Worm (Caenorhabditis elegans): ENCODE results near the gene osm-12.

DNA sequence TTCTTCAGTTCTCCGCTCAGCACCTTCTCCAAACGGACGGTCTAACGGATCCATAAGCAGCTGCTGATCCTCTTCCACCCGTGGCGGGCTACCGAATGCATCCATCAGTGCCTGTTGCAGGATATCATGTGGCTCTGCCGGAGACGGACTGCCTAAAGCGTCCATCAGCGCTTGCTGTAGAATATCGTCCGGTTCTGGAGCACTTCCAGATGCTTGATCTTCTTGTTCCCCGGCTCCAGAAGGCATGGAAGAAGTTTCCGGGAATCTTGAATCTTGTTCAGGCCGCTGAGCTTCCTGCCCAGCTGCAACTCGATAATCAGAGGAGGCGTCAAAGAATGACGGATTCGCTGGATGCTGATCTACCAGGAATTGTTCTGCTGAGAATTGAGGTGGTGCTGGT lies 2.9 kb upstream of the osm-12 start:
- TF ChIP-seq lin-15B (tag; optimal IDR thresholded peaks at IDR 0.05) (no peak), lin-13 (GFP tag; optimal IDR thresholded peaks at IDR 0.05) (no peak), pha-4 (GFP tag; IDR thresholded peaks at IDR 0.05) (no peak), pha-4 (tag; optimal IDR thresholded peaks at IDR 0.05) (no peak), egl-27 (tag; optimal IDR thresholded peaks at IDR 0.05) (no peak)
